Fruit fly (Drosophila melanogaster) whole organism, embryonic: ENCODE results near the gene CG33281.

ENCODE experiments used
- Atf-2 ChIP-seq: fragments of 200-800 bp; sonication (Bioruptor generic); optimal IDR thresholded peaks from 2 replicates; lab custom pipeline; 2016; ENCODE audit warnings: missing biosample characterization, missing genetic modification characterization
- CG11560 ChIP-seq: fragments of 200-800 bp; sonication (Bioruptor generic); IDR thresholded peaks from 3 replicates; pipeline ENCODE4 v1.3.6; 2022; ENCODE audit warnings: missing biosample characterization, missing genetic modification characterization
- CG11696 ChIP-seq: fragments of 200-800 bp; sonication (Bioruptor generic); IDR thresholded peaks from 2 replicates; pipeline ENCODE4 v1.3.6; 2022; ENCODE audit warnings: missing biosample characterization, missing genetic modification characterization
- CG12299 ChIP-seq: fragments of 200-800 bp; sonication (Bioruptor generic); optimal IDR thresholded peaks from 2 replicates; lab custom pipeline; 2018; ENCODE audit warnings: missing biosample characterization, mild to moderate bottlenecking, missing genetic modification characterization
- CG15073 ChIP-seq: fragments of 200-800 bp; sonication (Bioruptor generic); optimal IDR thresholded peaks from 2 replicates; lab custom pipeline; 2016; ENCODE audit warnings: missing biosample characterization, missing genetic modification characterization
- CG15601 ChIP-seq: fragments of 200-800 bp; sonication (Bioruptor generic); optimal IDR thresholded peaks from 3 replicates; lab custom pipeline; 2019; ENCODE audit warnings: missing biosample characterization, mild to moderate bottlenecking, missing genetic modification characterization, moderate library complexity
- CG16813 ChIP-seq: fragments of 200-800 bp; sonication (Bioruptor generic); IDR thresholded peaks from 3 replicates; pipeline ENCODE4 v1.3.6; 2022; ENCODE audit warnings: missing biosample characterization, missing genetic modification characterization; ENCODE audit not compliant: partially characterized antibody
- CG18476 ChIP-seq: fragments of 200-800 bp; sonication (Bioruptor generic); optimal IDR thresholded peaks from 2 replicates; lab custom pipeline; 2016; ENCODE audit warnings: missing biosample characterization, mild to moderate bottlenecking, missing genetic modification characterization
- CG33213 ChIP-seq: fragments of 200-800 bp; sonication (Bioruptor generic); optimal IDR thresholded peaks from 3 replicates; lab custom pipeline; 2016; ENCODE audit warnings: missing biosample characterization, missing genetic modification characterization
- CG6272 ChIP-seq: fragments of 200-800 bp; sonication (Bioruptor generic); IDR thresholded peaks from 2 replicates; pipeline ENCODE4 v1.3.6; 2022; ENCODE audit warnings: missing biosample characterization, missing genetic modification characterization
- CG7928 ChIP-seq: fragments of 200-800 bp; sonication (Bioruptor generic); optimal IDR thresholded peaks from 2 replicates; lab custom pipeline; 2017; ENCODE audit warnings: missing biosample characterization, mild to moderate bottlenecking, missing genetic modification characterization
- CG9797 ChIP-seq: fragments of 200-800 bp; sonication (Bioruptor generic); optimal IDR thresholded peaks from 3 replicates; lab custom pipeline; 2018; ENCODE audit warnings: missing biosample characterization, mild to moderate bottlenecking, missing genetic modification characterization
- CHES-1-like ChIP-seq: fragments of 200-800 bp; sonication (Bioruptor generic); optimal IDR thresholded peaks from 2 replicates; lab custom pipeline; 2016; ENCODE audit warnings: missing biosample characterization, missing genetic modification characterization
- CoRest ChIP-seq: fragments of 200-800 bp; sonication (Bioruptor generic); optimal IDR thresholded peaks from 3 replicates; lab custom pipeline; 2018; ENCODE audit warnings: missing biosample characterization, mild to moderate bottlenecking, missing genetic modification characterization, moderate library complexity
- D ChIP-seq, 2 experiments: fragments of 200-800 bp in 1 of 2; fragments of >200 bp in 1 of 2; sonication (Bioruptor generic) in 1 of 2; optimal IDR thresholded peaks; 2 replicates in 1 of 2; 3 replicates in 1 of 2; lab custom pipeline; 2017; ENCODE audit warnings: mild to moderate bottlenecking in 1 of 2, missing biosample characterization in 1 of 2, missing genetic modification characterization in 1 of 2, missing genetic modification reagents in 1 of 2
- Dfd ChIP-seq, 2 experiments: fragments of >200 bp; optimal IDR thresholded peaks; 2 replicates each; lab custom pipeline; 2017; ENCODE audit warnings: missing biosample characterization in 2 of 2, missing genetic modification characterization in 2 of 2
- Dip3 ChIP-seq: fragments of 200-800 bp; sonication (Bioruptor generic); optimal IDR thresholded peaks from 3 replicates; lab custom pipeline; 2016; ENCODE audit warnings: missing biosample characterization, missing genetic modification characterization
- Dref ChIP-seq: fragments of 200-800 bp; sonication (Bioruptor generic); IDR thresholded peaks from 2 replicates; pipeline ENCODE4 v1.3.6; 2022; ENCODE audit warnings: missing biosample characterization, missing genetic modification characterization
- E2f2 ChIP-seq: fragments of 200-800 bp; sonication (Bioruptor generic); IDR thresholded peaks from 2 replicates; pipeline ENCODE4 v1.3.6; 2022; ENCODE audit warnings: missing biosample characterization, missing genetic modification characterization
- Ets97D ChIP-seq: fragments of 200-800 bp; sonication (Bioruptor generic); optimal IDR thresholded peaks from 3 replicates; lab custom pipeline; 2016; ENCODE audit warnings: missing biosample characterization, missing genetic modification characterization
- GATAe ChIP-seq: fragments of 200-800 bp; sonication (Bioruptor generic); conservative IDR thresholded peaks from 2 replicates; pipeline ENCODE4 v1.3.6; 2022; ENCODE audit warnings: missing biosample characterization, missing genetic modification characterization
- NfI ChIP-seq: fragments of 200-800 bp; sonication (Bioruptor generic); optimal IDR thresholded peaks from 3 replicates; lab custom pipeline; 2018; ENCODE audit warnings: missing biosample characterization, mild to moderate bottlenecking, missing genetic modification characterization, moderate library complexity
- Scr ChIP-seq: fragments of 200-800 bp; sonication (Bioruptor generic); IDR thresholded peaks from 2 replicates; pipeline ENCODE4 v1.3.6; 2022; ENCODE audit warnings: missing biosample characterization, missing genetic modification characterization; ENCODE audit not compliant: partially characterized antibody
- Spps ChIP-seq: fragments of 200-800 bp; sonication (Bioruptor generic); optimal IDR thresholded peaks from 2 replicates; lab custom pipeline; 2018; ENCODE audit warnings: missing biosample characterization, mild to moderate bottlenecking, missing genetic modification characterization
- Stat92E ChIP-seq, 3 experiments: fragments of >200 bp in 2 of 3; fragments of 200-800 bp in 1 of 3; sonication (Bioruptor generic) in 1 of 3; optimal IDR thresholded peaks; 2 replicates each; lab custom pipeline; 2017 to 2019; ENCODE audit warnings: missing biosample characterization in 3 of 3, missing genetic modification characterization in 3 of 3, mild to moderate bottlenecking in 1 of 3, moderate library complexity in 1 of 3
- YL-1 ChIP-seq: fragments of 200-800 bp; sonication (Bioruptor generic); optimal IDR thresholded peaks from 3 replicates; lab custom pipeline; 2017; ENCODE audit warnings: missing biosample characterization, mild to moderate bottlenecking, missing genetic modification characterization
- btn ChIP-seq: fragments of 200-800 bp; sonication (Bioruptor generic); optimal IDR thresholded peaks from 2 replicates; lab custom pipeline; 2016; ENCODE audit warnings: missing biosample characterization, missing genetic modification characterization
- cad ChIP-seq: fragments of >200 bp; optimal IDR thresholded peaks from 2 replicates; lab custom pipeline; 2017; ENCODE audit warnings: missing biosample characterization, missing genetic modification characterization
- fd3F ChIP-seq: fragments of 200-800 bp; sonication (Bioruptor generic); optimal IDR thresholded peaks from 2 replicates; lab custom pipeline; 2018; ENCODE audit warnings: missing biosample characterization, mild to moderate bottlenecking, missing genetic modification characterization, moderate library complexity
- fru ChIP-seq: fragments of >200 bp; optimal IDR thresholded peaks from 2 replicates; lab custom pipeline; 2017
- hbn ChIP-seq: fragments of 200-800 bp; sonication (Bioruptor generic); IDR thresholded peaks from 2 replicates; pipeline ENCODE4 v1.3.6; 2022; ENCODE audit warnings: missing biosample characterization, missing genetic modification characterization; ENCODE audit not compliant: partially characterized antibody
- kah ChIP-seq: fragments of 200-800 bp; sonication (Bioruptor generic); optimal IDR thresholded peaks from 2 replicates; lab custom pipeline; 2018; ENCODE audit warnings: missing biosample characterization, mild to moderate bottlenecking, missing genetic modification characterization
- nerfin-2 ChIP-seq: fragments of 200-800 bp; sonication (Bioruptor generic); IDR thresholded peaks from 2 replicates; pipeline ENCODE4 v1.3.6; 2022; ENCODE audit warnings: missing biosample characterization, missing genetic modification characterization; ENCODE audit not compliant: partially characterized antibody
- odd ChIP-seq: fragments of 200-800 bp; sonication (Bioruptor generic); optimal IDR thresholded peaks from 2 replicates; lab custom pipeline; 2017; ENCODE audit warnings: missing biosample characterization, mild to moderate bottlenecking, missing genetic modification characterization
- peb ChIP-seq: fragments of 200-800 bp; sonication (Bioruptor generic); IDR thresholded peaks from 2 replicates; pipeline ENCODE4 v1.3.6; 2022; ENCODE audit warnings: missing biosample characterization, missing genetic modification characterization
- pfk ChIP-seq: fragments of 200-800 bp; sonication (Bioruptor generic); optimal IDR thresholded peaks from 2 replicates; lab custom pipeline; 2018; ENCODE audit warnings: missing biosample characterization, mild to moderate bottlenecking, missing genetic modification characterization, moderate library complexity
- pnt ChIP-seq: fragments of 200-800 bp; sonication (Bioruptor generic); optimal IDR thresholded peaks from 3 replicates; lab custom pipeline; 2016; ENCODE audit warnings: missing biosample characterization, missing genetic modification characterization
- psq ChIP-seq: fragments of 200-800 bp; sonication (Bioruptor generic); optimal IDR thresholded peaks from 2 replicates; lab custom pipeline; 2017; ENCODE audit warnings: missing biosample characterization, missing genetic modification characterization
- repo ChIP-seq: fragments of 200-800 bp; sonication (Bioruptor generic); optimal IDR thresholded peaks from 2 replicates; lab custom pipeline; 2016; ENCODE audit warnings: missing biosample characterization, missing genetic modification characterization
- row ChIP-seq: fragments of 200-800 bp; sonication (Bioruptor generic); IDR thresholded peaks from 3 replicates; pipeline ENCODE4 v1.3.6; 2022; ENCODE audit warnings: missing biosample characterization, missing genetic modification characterization
- run ChIP-seq: fragments of 200-800 bp; sonication (Bioruptor generic); optimal IDR thresholded peaks from 3 replicates; lab custom pipeline; 2018; ENCODE audit warnings: missing biosample characterization, mild to moderate bottlenecking, missing genetic modification characterization
- sc ChIP-seq, 3 experiments: fragments of >200 bp in 2 of 3; fragments of 200-800 bp in 1 of 3; sonication (Bioruptor generic) in 1 of 3; optimal IDR thresholded peaks; 2 replicates in 2 of 3; 3 replicates in 1 of 3; lab custom pipeline; 2017; ENCODE audit warnings: mild to moderate bottlenecking in 1 of 3, missing biosample characterization in 1 of 3, missing genetic modification characterization in 1 of 3, missing genetic modification reagents in 1 of 3
- schlank ChIP-seq: fragments of 200-800 bp; sonication (Bioruptor generic); optimal IDR thresholded peaks from 2 replicates; lab custom pipeline; 2018; ENCODE audit warnings: missing biosample characterization, mild to moderate bottlenecking, missing genetic modification characterization
- slp2 ChIP-seq: fragments of 200-800 bp; sonication (Bioruptor generic); optimal IDR thresholded peaks from 2 replicates; lab custom pipeline; 2016; ENCODE audit warnings: missing biosample characterization, missing genetic modification characterization
- tin ChIP-seq: fragments of 200-800 bp; sonication (Bioruptor generic); optimal IDR thresholded peaks from 3 replicates; lab custom pipeline; 2016; ENCODE audit warnings: missing biosample characterization, missing genetic modification characterization
- tio ChIP-seq: fragments of 200-800 bp; sonication (Bioruptor generic); optimal IDR thresholded peaks from 2 replicates; lab custom pipeline; 2017; ENCODE audit warnings: missing biosample characterization, missing genetic modification characterization, inconsistent platforms
- tll ChIP-seq, 2 experiments: fragments of 200-800 bp in 1 of 2; fragments of >200 bp in 1 of 2; sonication (Bioruptor generic) in 1 of 2; optimal IDR thresholded peaks; 2 replicates each; lab custom pipeline; 2017 to 2019; ENCODE audit warnings: missing biosample characterization in 2 of 2, missing genetic modification characterization in 2 of 2, mild to moderate bottlenecking in 1 of 2, moderate library complexity in 1 of 2
- tup ChIP-seq: fragments of 200-800 bp; sonication (Bioruptor generic); optimal IDR thresholded peaks from 2 replicates; lab custom pipeline; 2016; ENCODE audit warnings: missing biosample characterization, mild to moderate bottlenecking, missing genetic modification characterization, moderate library complexity

CG33281 gene

dm6 chr2L:3301755-3302499, 22.1 kb upstream of the CG33281 start (continued):
- TF ChIP-seq CG33213 (peak; percentile 100), fru (no peak), pnt (GFP tag; lab: Kevin White, UChicago) (peak; percentile 100), psq (peak; percentile 96), schlank (tag; lab: Kevin White, UChicago) (peak; percentile 100), CG12299 (tag; lab: Kevin White, UChicago) (peak; percentile 99), peb (GFP tag; lab: Robert Waterston, UW) (peak; percentile 98), cad (GFP tag; lab: Kevin White, UChicago) (no peak), CG6272 (GFP tag; lab: Robert Waterston, UW) (peak; percentile 99), CG11560 (peak; percentile 95), tup (GFP tag; lab: Kevin White, UChicago) (peak; percentile 99), run (tag; lab: Kevin White, UChicago) (peak; percentile 98), CG15073 (GFP tag; lab: Kevin White, UChicago) (peak; percentile 93), odd (GFP tag; lab: Kevin White, UChicago) (peak; percentile 100), Scr (GFP tag; lab: Robert Waterston, UW) (peak; percentile 36; the same call in 1 of the 2 replicates), sc (optimal IDR thresholded peaks at IDR 0.05; lab: Kevin White, UChicago) (no peak), sc (GFP tag; optimal IDR thresholded peaks at IDR 0.05; lab: Kevin White, UChicago) (peak; percentile 99), CG18476 (GFP tag; lab: Kevin White, UChicago) (peak; percentile 99), CG9797 (peak; percentile 76), E2f2 (peak; percentile 89), Ets97D (peak; percentile 97), tio (GFP tag; lab: Kevin White, UChicago) (peak; percentile 99), Dip3 (peak; percentile 100), kah (GFP tag; lab: Kevin White, UChicago) (peak; percentile 98), CG7928 (peak; percentile 90), repo (GFP tag; lab: Kevin White, UChicago) (peak; percentile 100), CG11696 (GFP tag; lab: Robert Waterston, UW) (peak; percentile 98), pfk (peak; percentile 87), slp2 (peak; percentile 99), hbn (GFP tag; lab: Robert Waterston, UW) (no peak), Atf-2 (GFP tag; lab: Kevin White, UChicago) (peak; percentile 99), CG15601 (peak; percentile 99), row (GFP tag; lab: Robert Waterston, UW) (peak; percentile 100), GATAe (peak; percentile 99), tin (GFP tag; lab: Kevin White, UChicago) (peak; percentile 100), NfI (GFP tag; lab: Kevin White, UChicago) (peak; percentile 100), tll (GFP tag; optimal IDR thresholded peaks at IDR 0.05; lab: Kevin White, UChicago) (peak in 1 of 2 experiments; percentile 90), D (optimal IDR thresholded peaks at IDR 0.05; lab: Kevin White, UChicago) (no peak), D (GFP tag; optimal IDR thresholded peaks at IDR 0.05; lab: Kevin White, UChicago) (peak; percentile 100), YL-1 (peak; percentile 99), Spps (tag; lab: Kevin White, UChicago) (peak; percentile 97), nerfin-2 (GFP tag; lab: Robert Waterston, UW) (no peak), CoRest (tag; lab: Kevin White, UChicago) (peak; percentile 100), Dref (GFP tag; lab: Robert Waterston, UW) (peak; percentile 58), CG16813 (GFP tag; lab: Robert Waterston, UW) (no peak), CHES-1-like (GFP tag; lab: Kevin White, UChicago) (peak; percentile 100), fd3F (GFP tag; lab: Kevin White, UChicago) (peak; percentile 99), Stat92E (GFP tag; optimal IDR thresholded peaks at IDR 0.05; lab: Kevin White, UChicago) (peak in 1 of 3 experiments; percentile 99), Dfd (GFP tag; optimal IDR thresholded peaks at IDR 0.05; lab: Kevin White, UChicago) (peak in 1 of 2 experiments; percentile 75), btn (GFP tag; lab: Kevin White, UChicago) (peak; percentile 99)
